Worm (Caenorhabditis elegans) whole organism, midembryonic: ENCODE results near the gene set-1.

Experiments used
- T22C8.4 ChIP-seq: fragments of 200-800 bp; sonication (Bioruptor generic); IDR thresholded peaks from 2 replicates; pipeline ENCODE4 v1.3.6; 2022; ENCODE audit warnings: missing genetic modification characterization, missing compliant biosample characterization
- flt-1 ChIP-seq: fragments of 200-800 bp; sonication (Bioruptor generic); IDR thresholded peaks from 2 replicates; pipeline ENCODE4 v1.3.6; 2022; ENCODE audit warnings: missing genetic modification characterization, missing compliant biosample characterization
- tab-1 ChIP-seq: fragments of 200-800 bp; sonication (Bioruptor generic); IDR thresholded peaks from 2 replicates; pipeline ENCODE4 v1.3.6; 2022; ENCODE audit warnings: missing genetic modification characterization, missing compliant biosample characterization

- TF ChIP-seq flt-1 (GFP tag; lab: Robert Waterston, UW) (no peak), tab-1 (GFP tag; lab: Robert Waterston, UW) (no peak), T22C8.4 (GFP tag; lab: Robert Waterston, UW) (no peak)
Observed at ce11 chrIII:6449854-6450253, 2.3 kb downstream of the set-1 start.
